Fruit fly (Drosophila melanogaster) whole organism, embryonic: ENCODE data around the gene CG14300.

ENCODE experiments used
- Abd-B ChIP-seq: fragments of 200-800 bp; sonication (Bioruptor generic); optimal IDR thresholded peaks from 2 replicates; lab custom pipeline; 2018; ENCODE audit warnings: missing biosample characterization, mild to moderate bottlenecking, missing genetic modification characterization, moderate library complexity
- Atf3 ChIP-seq: fragments of 200-800 bp; sonication (Bioruptor generic); optimal IDR thresholded peaks from 3 replicates; lab custom pipeline; 2016; ENCODE audit warnings: missing biosample characterization, missing genetic modification characterization
- B-H1 ChIP-seq: fragments of 200-800 bp; sonication (Bioruptor generic); IDR thresholded peaks from 3 replicates; pipeline ENCODE4 v1.3.6; 2022; ENCODE audit warnings: missing biosample characterization, missing genetic modification characterization
- BtbVII ChIP-seq: fragments of 200-800 bp; sonication (Bioruptor generic); optimal IDR thresholded peaks from 3 replicates; lab custom pipeline; 2017; ENCODE audit warnings: missing biosample characterization, mild to moderate bottlenecking, missing genetic modification characterization
- Bteb2 ChIP-seq: fragments of 200-800 bp; sonication (Bioruptor generic); optimal IDR thresholded peaks from 2 replicates; lab custom pipeline; 2016; ENCODE audit warnings: missing biosample characterization, missing genetic modification characterization
- CG10267 ChIP-seq: fragments of 200-800 bp; sonication (Bioruptor generic); optimal IDR thresholded peaks from 2 replicates; lab custom pipeline; 2018; ENCODE audit warnings: missing biosample characterization, mild to moderate bottlenecking, missing genetic modification characterization, moderate library complexity
- CG11560 ChIP-seq: fragments of 200-800 bp; sonication (Bioruptor generic); IDR thresholded peaks from 3 replicates; pipeline ENCODE4 v1.3.6; 2022; ENCODE audit warnings: missing biosample characterization, missing genetic modification characterization
- CG11695 ChIP-seq: fragments of 200-800 bp; sonication (Bioruptor generic); IDR thresholded peaks from 3 replicates; pipeline ENCODE4 v1.3.6; 2022; ENCODE audit warnings: missing biosample characterization, missing genetic modification characterization
- CG12219 ChIP-seq: fragments of 200-800 bp; sonication (Bioruptor generic); optimal IDR thresholded peaks from 3 replicates; lab custom pipeline; 2018; ENCODE audit warnings: missing biosample characterization, mild to moderate bottlenecking, missing genetic modification characterization
- CG13624 ChIP-seq: fragments of 200-800 bp; sonication (Bioruptor generic); optimal IDR thresholded peaks from 2 replicates; lab custom pipeline; 2016; ENCODE audit warnings: missing biosample characterization, missing genetic modification characterization
- CG16815 ChIP-seq: fragments of 200-800 bp; sonication (Bioruptor generic); optimal IDR thresholded peaks from 3 replicates; lab custom pipeline; 2017; ENCODE audit warnings: missing biosample characterization, mild to moderate bottlenecking, missing genetic modification characterization
- CG1832 ChIP-seq: fragments of 200-800 bp; sonication (Bioruptor generic); optimal IDR thresholded peaks from 2 replicates; lab custom pipeline; 2017; ENCODE audit warnings: missing biosample characterization, mild to moderate bottlenecking, missing genetic modification characterization, inconsistent platforms
- CG30020 ChIP-seq: fragments of 200-800 bp; optimal IDR thresholded peaks from 2 replicates; lab custom pipeline; 2019; ENCODE audit warnings: missing biosample characterization, mild to moderate bottlenecking, missing genetic modification characterization, moderate library complexity
- CG3407 ChIP-seq: fragments of 200-800 bp; sonication (Bioruptor generic); optimal IDR thresholded peaks from 2 replicates; lab custom pipeline; 2018; ENCODE audit warnings: missing biosample characterization, mild to moderate bottlenecking, missing genetic modification characterization
- CG3847 ChIP-seq: fragments of 200-800 bp; sonication (Bioruptor generic); IDR thresholded peaks from 2 replicates; pipeline ENCODE4 v1.3.6; 2022; ENCODE audit warnings: missing biosample characterization, missing genetic modification characterization
- CG4328 ChIP-seq: fragments of 200-800 bp; sonication (Bioruptor generic); optimal IDR thresholded peaks from 3 replicates; lab custom pipeline; 2017; ENCODE audit warnings: missing biosample characterization, missing genetic modification reagents, missing genetic modification characterization
- CG4854 ChIP-seq: fragments of 200-800 bp; sonication (Bioruptor generic); optimal IDR thresholded peaks from 2 replicates; lab custom pipeline; 2016; ENCODE audit warnings: missing biosample characterization, missing genetic modification characterization, inconsistent platforms
- CG6272 ChIP-seq: fragments of 200-800 bp; sonication (Bioruptor generic); IDR thresholded peaks from 2 replicates; pipeline ENCODE4 v1.3.6; 2022; ENCODE audit warnings: missing biosample characterization, missing genetic modification characterization
- CG7963 ChIP-seq: fragments of 200-800 bp; sonication (Bioruptor generic); IDR thresholded peaks from 3 replicates; pipeline ENCODE4 v1.3.6; 2022; ENCODE audit warnings: missing biosample characterization, missing genetic modification characterization; ENCODE audit not compliant: partially characterized antibody
- Dek ChIP-seq: fragments of 200-800 bp; sonication (Bioruptor generic); optimal IDR thresholded peaks from 3 replicates; lab custom pipeline; 2019; ENCODE audit warnings: missing biosample characterization, mild to moderate bottlenecking, missing genetic modification characterization, moderate library complexity
- Gug ChIP-seq: fragments of 200-800 bp; sonication (Bioruptor generic); IDR thresholded peaks from 4 replicates; pipeline ENCODE4 v1.3.6; 2022; ENCODE audit warnings: missing biosample characterization, missing genetic modification characterization
- HLH3B ChIP-seq: fragments of 200-800 bp; sonication (Bioruptor generic); IDR thresholded peaks from 2 replicates; pipeline ENCODE4 v1.3.6; 2022; ENCODE audit warnings: missing biosample characterization, missing genetic modification characterization
- MESR4 ChIP-seq: fragments of 200-800 bp; sonication (Bioruptor generic); optimal IDR thresholded peaks from 2 replicates; lab custom pipeline; 2018; ENCODE audit warnings: missing biosample characterization, mild to moderate bottlenecking, missing genetic modification characterization, moderate library complexity
- NFAT ChIP-seq: fragments of 200-800 bp; sonication (Bioruptor generic); IDR thresholded peaks from 2 replicates; pipeline ENCODE4 v1.3.6; 2022; ENCODE audit warnings: missing biosample characterization, missing genetic modification characterization
- Opbp ChIP-seq: fragments of 200-800 bp; sonication (Bioruptor generic); IDR thresholded peaks from 3 replicates; pipeline ENCODE4 v1.3.6; 2022; ENCODE audit warnings: missing biosample characterization, missing genetic modification characterization; ENCODE audit not compliant: partially characterized antibody
- Sin3A ChIP-seq: fragments of >200 bp; optimal IDR thresholded peaks from 2 replicates; lab custom pipeline; 2018
- Stat92E ChIP-seq, 3 experiments: fragments of >200 bp in 2 of 3; fragments of 200-800 bp in 1 of 3; sonication (Bioruptor generic) in 1 of 3; optimal IDR thresholded peaks; 2 replicates each; lab custom pipeline; 2017 to 2019; ENCODE audit warnings: missing biosample characterization in 3 of 3, missing genetic modification characterization in 3 of 3, mild to moderate bottlenecking in 1 of 3, moderate library complexity in 1 of 3
- Usf ChIP-seq: fragments of 200-800 bp; sonication (Bioruptor generic); optimal IDR thresholded peaks from 2 replicates; lab custom pipeline; 2017; ENCODE audit warnings: missing genotype, missing biosample characterization, missing genetic modification characterization
- Xrp1 ChIP-seq: fragments of 200-800 bp; sonication (Bioruptor generic); IDR thresholded peaks from 2 replicates; pipeline ENCODE4 v1.3.6; 2022; ENCODE audit warnings: missing biosample characterization, missing genetic modification characterization
- YL-1 ChIP-seq: fragments of 200-800 bp; sonication (Bioruptor generic); optimal IDR thresholded peaks from 3 replicates; lab custom pipeline; 2017; ENCODE audit warnings: missing biosample characterization, mild to moderate bottlenecking, missing genetic modification characterization
- ab ChIP-seq: fragments of 200-800 bp; sonication (Bioruptor generic); optimal IDR thresholded peaks from 2 replicates; lab custom pipeline; 2016; ENCODE audit warnings: missing biosample characterization, missing genetic modification characterization
- aop ChIP-seq: fragments of 200-800 bp; sonication (Bioruptor generic); IDR thresholded peaks from 2 replicates; pipeline ENCODE4 v1.3.6; 2022; ENCODE audit warnings: missing biosample characterization, missing genetic modification characterization
- bbx ChIP-seq: fragments of 200-800 bp; sonication (Bioruptor generic); IDR thresholded peaks from 2 replicates; pipeline ENCODE4 v1.3.6; 2022; ENCODE audit warnings: missing biosample characterization, missing genetic modification characterization; ENCODE audit not compliant: partially characterized antibody
- dan ChIP-seq: fragments of 200-800 bp; sonication (Bioruptor generic); IDR thresholded peaks from 2 replicates; pipeline ENCODE4 v1.3.6; 2022; ENCODE audit warnings: missing biosample characterization, missing genetic modification characterization
- dm ChIP-seq: fragments of 200-800 bp; sonication (Bioruptor generic); optimal IDR thresholded peaks from 3 replicates; lab custom pipeline; 2016; ENCODE audit warnings: missing biosample characterization, missing genetic modification characterization
- eve ChIP-seq, 2 experiments: fragments of >200 bp; optimal IDR thresholded peaks; 2 replicates each; lab custom pipeline; 2017; ENCODE audit warnings: missing biosample characterization in 2 of 2, missing genetic modification characterization in 2 of 2
- exex ChIP-seq: fragments of 200-800 bp; sonication (Bioruptor generic); optimal IDR thresholded peaks from 4 replicates; lab custom pipeline; 2018; ENCODE audit warnings: missing biosample characterization, mild to moderate bottlenecking, missing genetic modification characterization, moderate library complexity
- ftz-f1 ChIP-seq: fragments of 200-800 bp; sonication (Bioruptor generic); optimal IDR thresholded peaks from 2 replicates; lab custom pipeline; 2016; ENCODE audit warnings: missing biosample characterization, missing genetic modification characterization
- gsb-n ChIP-seq: fragments of 200-800 bp; sonication (Bioruptor generic); optimal IDR thresholded peaks from 3 replicates; lab custom pipeline; 2018; ENCODE audit warnings: missing biosample characterization, mild to moderate bottlenecking, missing genetic modification characterization
- hbn ChIP-seq: fragments of 200-800 bp; sonication (Bioruptor generic); IDR thresholded peaks from 2 replicates; pipeline ENCODE4 v1.3.6; 2022; ENCODE audit warnings: missing biosample characterization, missing genetic modification characterization; ENCODE audit not compliant: partially characterized antibody
- insv ChIP-seq, 2 experiments: fragments of 200-800 bp; sonication (Bioruptor generic); optimal IDR thresholded peaks; 3 replicates each; lab custom pipeline; 2016 to 2018; ENCODE audit warnings: missing biosample characterization in 2 of 2, missing genetic modification characterization in 2 of 2
- mam ChIP-seq: fragments of 200-800 bp; sonication (Bioruptor generic); optimal IDR thresholded peaks from 3 replicates; lab custom pipeline; 2016; ENCODE audit warnings: missing biosample characterization, missing genetic modification characterization
- mirr ChIP-seq: fragments of 200-800 bp; sonication (Bioruptor generic); optimal IDR thresholded peaks from 3 replicates; lab custom pipeline; 2018; ENCODE audit warnings: missing biosample characterization, mild to moderate bottlenecking, missing genetic modification characterization
- oc ChIP-seq: fragments of 200-800 bp; sonication (Bioruptor generic); optimal IDR thresholded peaks from 2 replicates; lab custom pipeline; 2018; ENCODE audit warnings: missing biosample characterization, mild to moderate bottlenecking, missing genetic modification characterization, moderate library complexity
- prd ChIP-seq, 3 experiments: fragments of >200 bp in 2 of 3; fragments of 200-800 bp in 1 of 3; sonication (Bioruptor generic) in 1 of 3; optimal IDR thresholded peaks in 2 of 3; IDR thresholded peaks in 1 of 3; 2 replicates in 2 of 3; 3 replicates in 1 of 3; pipeline versions ENCODE4 v1.3.6 to Lab custom; 2017 to 2022; ENCODE audit warnings: missing biosample characterization in 1 of 3, missing genetic modification characterization in 1 of 3
- sd ChIP-seq: fragments of 200-800 bp; sonication (Bioruptor generic); optimal IDR thresholded peaks from 3 replicates; lab custom pipeline; 2018; ENCODE audit warnings: missing biosample characterization, mild to moderate bottlenecking, missing genetic modification characterization, moderate library complexity
- sim ChIP-seq: fragments of 200-800 bp; sonication (Bioruptor generic); IDR thresholded peaks from 2 replicates; pipeline ENCODE4 v1.3.6; 2022; ENCODE audit warnings: missing biosample characterization, missing genetic modification characterization
- slbo ChIP-seq: fragments of 200-800 bp; sonication (Bioruptor generic); IDR thresholded peaks from 2 replicates; pipeline ENCODE4 v1.3.6; 2022; ENCODE audit warnings: missing biosample characterization, missing genetic modification characterization
- stc ChIP-seq: fragments of 200-800 bp; sonication (Bioruptor generic); IDR thresholded peaks from 2 replicates; pipeline ENCODE4 v1.3.6; 2022; ENCODE audit warnings: missing biosample characterization, missing genetic modification characterization
- unc-4 ChIP-seq: fragments of 200-800 bp; sonication (Bioruptor generic); IDR thresholded peaks from 2 replicates; pipeline ENCODE4 v1.3.6; 2022; ENCODE audit warnings: missing biosample characterization, missing genetic modification characterization; ENCODE audit not compliant: partially characterized antibody

The CG14300 gene

dm6 chr3R:18670441-18671111, 22.9 kb downstream of the CG14300 start (continued):
- no peak for TF ChIP-seq stc (GFP tag; lab: Robert Waterston, UW)
- no peak for TF ChIP-seq YL-1 (GFP tag; lab: Kevin White, UChicago)
- peak; percentile 3 for TF ChIP-seq oc (tag; lab: Kevin White, UChicago)
- TF ChIP-seq Sin3A (lab: Kevin White, UChicago) = no peak
- peak; percentile 65 for TF ChIP-seq CG13624 (GFP tag; lab: Kevin White, UChicago)
- no peak for TF ChIP-seq CG7963 (GFP tag; lab: Robert Waterston, UW)
- peak; percentile 6 for TF ChIP-seq mam
- TF ChIP-seq NFAT (GFP tag; lab: Robert Waterston, UW) = peak; percentile 10; the same call in 1 of the 2 replicates
- no peak for TF ChIP-seq CG10267
- TF ChIP-seq Abd-B (GFP tag; lab: Kevin White, UChicago) = peak; percentile 53
- no peak for TF ChIP-seq slbo (GFP tag; lab: Robert Waterston, UW)
- no peak for TF ChIP-seq BtbVII (GFP tag; lab: Kevin White, UChicago)
- no peak for TF ChIP-seq Stat92E (GFP tag; optimal IDR thresholded peaks at IDR 0.05; lab: Kevin White, UChicago)
- no peak for TF ChIP-seq CG3847 (GFP tag; lab: Robert Waterston, UW)
- TF ChIP-seq hbn (GFP tag; lab: Robert Waterston, UW) = no peak
- TF ChIP-seq Xrp1 (GFP tag; lab: Robert Waterston, UW) = peak; percentile 44
- no peak for TF ChIP-seq ab (GFP tag; lab: Kevin White, UChicago)
- TF ChIP-seq MESR4 (GFP tag; lab: Kevin White, UChicago) = no peak
- TF ChIP-seq CG11695 (GFP tag; lab: Robert Waterston, UW) = no peak; the same call in 2 of the 3 replicates
- no peak for TF ChIP-seq Bteb2 (GFP tag; lab: Kevin White, UChicago)
- no peak for TF ChIP-seq Opbp (GFP tag; lab: Robert Waterston, UW)
- TF ChIP-seq Usf (GFP tag; lab: Kevin White, UChicago) = no peak
- TF ChIP-seq dan (GFP tag; lab: Robert Waterston, UW) = no peak
- TF ChIP-seq CG4328 (GFP tag; lab: Kevin White, UChicago) = peak; percentile 47
- TF ChIP-seq dm (GFP tag; lab: Kevin White, UChicago) = no peak
- peak; percentile 61 for TF ChIP-seq Dek (tag; lab: Kevin White, UChicago)
- TF ChIP-seq CG4854 (GFP tag; lab: Kevin White, UChicago) = no peak
- TF ChIP-seq CG3407 (GFP tag; lab: Kevin White, UChicago) = peak; percentile 29
- no peak for TF ChIP-seq Gug (GFP tag; lab: Robert Waterston, UW)
- TF ChIP-seq B-H1 (GFP tag; lab: Robert Waterston, UW) = no peak
- no peak for TF ChIP-seq CG1832 (GFP tag; lab: Kevin White, UChicago)
- TF ChIP-seq gsb-n (tag; lab: Kevin White, UChicago) = peak; percentile 65
- TF ChIP-seq aop (GFP tag; lab: Robert Waterston, UW) = no peak
- TF ChIP-seq exex (tag; lab: Kevin White, UChicago) = no peak
- TF ChIP-seq eve (GFP tag; optimal IDR thresholded peaks at IDR 0.05; lab: Kevin White, UChicago) = no peak
- no peak for TF ChIP-seq mirr
- no peak for TF ChIP-seq HLH3B (GFP tag; lab: Robert Waterston, UW)
- TF ChIP-seq bbx (GFP tag; lab: Robert Waterston, UW) = no peak
- TF ChIP-seq ftz-f1 (GFP tag; lab: Kevin White, UChicago) = no peak
- TF ChIP-seq CG30020 (tag; lab: Kevin White, UChicago) = no peak
- TF ChIP-seq CG12219 = no peak
- no peak for TF ChIP-seq prd (optimal IDR thresholded peaks at IDR 0.05; lab: Kevin White, UChicago)
- TF ChIP-seq prd (GFP tag; IDR thresholded peaks at IDR 0.05; lab: Robert Waterston, UW) = peak; percentile 51
- TF ChIP-seq insv (GFP tag; optimal IDR thresholded peaks at IDR 0.05; lab: Kevin White, UChicago) = no peak
- peak; percentile 6 for TF ChIP-seq CG16815 (GFP tag; lab: Kevin White, UChicago)
- TF ChIP-seq CG6272 (GFP tag; lab: Robert Waterston, UW) = no peak
- TF ChIP-seq CG11560 (tag; lab: Robert Waterston, UW) = no peak
- TF ChIP-seq unc-4 (GFP tag; lab: Robert Waterston, UW) = no peak
- no peak for TF ChIP-seq sd
- TF ChIP-seq sim (GFP tag; lab: Robert Waterston, UW) = no peak
- TF ChIP-seq Atf3 (GFP tag; lab: Kevin White, UChicago) = no peak
